Fruit fly (Drosophila melanogaster) whole organism, pupa: ENCODE results near the gene Ccm3.

ENCODE experiments used
- CG14655 ChIP-seq: fragments of 200-800 bp; sonication (Bioruptor generic); optimal IDR thresholded peaks from 3 replicates; lab custom pipeline; 2017; ENCODE audit warnings: mild to moderate bottlenecking, missing biosample characterization, missing genetic modification reagents, missing genetic modification characterization
- CG17806 ChIP-seq: fragments of 200-800 bp; sonication (Bioruptor generic); optimal IDR thresholded peaks from 2 replicates; lab custom pipeline; 2018; ENCODE audit warnings: missing biosample characterization, mild to moderate bottlenecking, missing genetic modification characterization, moderate library complexity
- CG34367 ChIP-seq: fragments of 200-800 bp; sonication (Bioruptor generic); optimal IDR thresholded peaks from 2 replicates; lab custom pipeline; 2018; ENCODE audit warnings: missing biosample characterization, mild to moderate bottlenecking, missing genetic modification characterization
- CG8301 ChIP-seq: fragments of 200-800 bp; sonication (Bioruptor generic); optimal IDR thresholded peaks from 2 replicates; lab custom pipeline; 2018; ENCODE audit warnings: missing biosample characterization, mild to moderate bottlenecking, missing genetic modification characterization
- CG9948 ChIP-seq: fragments of 200-800 bp; sonication (Bioruptor generic); optimal IDR thresholded peaks from 2 replicates; lab custom pipeline; 2018; ENCODE audit warnings: missing biosample characterization, mild to moderate bottlenecking, missing genetic modification characterization, moderate library complexity
- EcR ChIP-seq: fragments of 200-800 bp; sonication (Bioruptor generic); optimal IDR thresholded peaks from 3 replicates; lab custom pipeline; 2019; ENCODE audit warnings: missing biosample characterization, missing genetic modification characterization, mild to moderate bottlenecking, moderate library complexity, missing genetic modification reagents
- Pif1A ChIP-seq: fragments of 200-800 bp; sonication (Bioruptor generic); optimal IDR thresholded peaks from 3 replicates; lab custom pipeline; 2016; ENCODE audit warnings: missing biosample characterization, missing genetic modification characterization
- rn ChIP-seq: fragments of 200-800 bp; sonication (Bioruptor generic); IDR thresholded peaks from 2 replicates; pipeline ENCODE4 v1.3.6; 2022; ENCODE audit warnings: missing biosample characterization, missing genetic modification characterization

DNA sequence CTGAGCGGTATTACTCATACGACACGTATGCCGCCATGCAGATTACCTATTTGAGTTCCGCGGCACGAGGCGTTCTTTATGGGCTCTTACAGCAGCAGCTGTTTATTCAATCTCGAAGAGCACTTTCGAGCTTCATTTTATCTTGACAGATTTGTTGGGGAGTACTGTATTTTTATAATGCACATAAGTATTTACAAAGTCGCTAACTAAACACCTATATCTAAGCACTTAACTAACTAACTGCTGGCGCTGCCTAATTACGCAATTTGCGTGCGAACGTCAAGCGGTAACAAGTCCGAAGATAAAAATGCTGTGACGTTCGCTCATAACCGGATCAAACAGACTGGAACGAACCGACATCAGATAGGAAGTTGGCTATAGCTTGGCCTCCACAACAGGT, 30.9 kb downstream of the Ccm3 start:
- TF ChIP-seq CG8301 (no peak), rn (GFP tag; lab: Robert Waterston, UW) (no peak), CG9948 (tag; lab: Kevin White, UChicago) (no peak), EcR (GFP tag; lab: Kevin White, UChicago) (no peak), CG14655 (GFP tag; lab: Kevin White, UChicago) (no peak), Pif1A (GFP tag; lab: Kevin White, UChicago) (no peak), CG17806 (tag; lab: Kevin White, UChicago) (no peak), CG34367 (no peak)
